Worm (Caenorhabditis elegans): ENCODE measurements around the gene K06A4.7.

Gene K06A4.7

ce11 chrV:9500826-9501451 is 9.6 kb upstream of the K06A4.7 start, which contains the start of gene swt-5:
TSS of gene swt-5 (plus strand) at chrV:9501401.
- TF ChIP-seq ZK546.5 (tag; optimal IDR thresholded peaks at IDR 0.05) (no peak), ztf-11 (tag; optimal IDR thresholded peaks at IDR 0.05) (no peak), nhr-23 (tag; optimal IDR thresholded peaks at IDR 0.05) (no peak)

DNA sequence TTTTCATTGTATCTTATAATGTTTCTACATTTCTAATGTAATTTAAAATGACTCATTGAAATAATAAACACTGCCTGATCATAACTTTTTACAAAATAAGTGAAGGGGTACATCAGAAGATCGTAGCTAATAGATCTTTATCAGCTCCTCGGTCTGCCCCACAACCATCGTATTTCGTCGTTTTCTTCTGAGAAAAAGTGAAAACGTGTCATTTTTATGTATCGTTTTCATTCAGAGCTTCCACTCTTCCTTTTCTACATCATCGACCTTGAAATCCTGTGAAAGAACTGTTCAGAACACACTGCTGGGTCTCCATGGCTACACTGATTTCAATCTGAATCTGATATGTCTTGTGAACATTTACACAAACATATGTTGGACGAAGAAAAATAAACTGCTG is 8.0 kb upstream of the K06A4.7 start:
- TF ChIP-seq elt-3 (tag; optimal IDR thresholded peaks at IDR 0.05): no peak
- TF ChIP-seq nhr-10 (tag; optimal IDR thresholded peaks at IDR 0.05): no peak
- TF ChIP-seq blmp-1 (tag; optimal IDR thresholded peaks at IDR 0.05; ENCODE audit: insufficient read depth): peak; percentile 42

DNA sequence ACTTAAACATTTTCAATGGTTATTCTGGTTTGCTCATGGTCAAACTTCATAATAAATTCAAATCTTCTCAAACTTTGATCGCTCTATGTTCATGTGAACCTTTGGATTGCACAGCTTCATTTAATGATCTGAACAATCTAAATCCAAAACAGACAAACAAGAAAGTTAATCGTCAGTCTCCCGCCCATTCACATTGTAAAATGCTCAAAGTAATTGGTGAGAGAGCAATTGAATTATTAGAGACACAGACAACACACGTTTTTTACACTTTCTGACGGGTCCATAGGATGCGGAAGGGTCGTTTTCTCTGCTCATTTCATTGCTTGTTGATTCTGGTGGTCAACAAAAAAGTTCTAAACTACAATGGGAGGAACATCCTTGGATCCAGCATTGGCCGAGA is 5.5 kb upstream of the K06A4.7 start, which contains the start of gene gsnl-1:
gsnl-1 (plus strand) TSS at position 301 of the 400 bp plus-strand sequence.
- TF ChIP-seq blmp-1 (tag; optimal IDR thresholded peaks at IDR 0.05; ENCODE audit: insufficient read depth): no peak

- TF ChIP-seq nhr-11 (tag; optimal IDR thresholded peaks at IDR 0.05): no peak
- peak; percentile 44 for TF ChIP-seq sma-9 (GFP tag; optimal IDR thresholded peaks at IDR 0.05)
- no peak for TF ChIP-seq sma-9 (tag; optimal IDR thresholded peaks at IDR 0.05)
- no peak for TF ChIP-seq nhr-23 (tag; optimal IDR thresholded peaks at IDR 0.05)
- TF ChIP-seq peb-1 (tag; optimal IDR thresholded peaks at IDR 0.05): no peak
- peak; percentile 27 for TF ChIP-seq fos-1 (tag; optimal IDR thresholded peaks at IDR 0.05)
- TF ChIP-seq nhr-77 (tag; optimal IDR thresholded peaks at IDR 0.05): no peak
Measured at ce11 chrV:9492460-9492859, 1.2 kb upstream of the K06A4.7 start.

ce11 chrV:9489411-9489810 is 1.9 kb downstream of the K06A4.7 start, which contains the start of gene K06A4.10:
TSS of gene K06A4.10 (minus strand) at chrV:9489800.
- TF ChIP-seq fos-1 (tag; optimal IDR thresholded peaks at IDR 0.05) (peak; percentile 28), ama-1 (optimal IDR thresholded peaks at IDR 0.05) (no peak)

DNA sequence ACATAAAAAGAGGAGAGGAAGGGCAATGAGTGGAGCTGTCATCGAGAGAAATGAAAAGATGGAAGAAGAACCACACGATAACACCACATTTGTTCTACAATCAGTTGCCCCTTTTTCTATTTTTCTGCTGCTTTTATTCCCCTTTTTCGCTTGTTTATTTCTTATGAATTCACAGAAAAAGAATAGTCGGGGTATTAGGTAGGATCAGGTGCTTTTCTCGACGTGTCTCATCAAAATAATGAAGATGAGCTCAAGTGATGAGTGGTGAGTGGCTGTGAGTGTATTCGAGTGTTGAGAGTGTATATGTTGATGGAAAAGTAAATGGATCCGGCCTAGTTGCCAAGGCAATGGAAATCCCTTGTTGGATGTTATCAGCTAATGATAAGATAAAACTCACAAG is 5.8 kb downstream of the K06A4.7 start:
- TF ChIP-seq unc-62 (GFP tag; optimal IDR thresholded peaks at IDR 0.05): no peak
- TF ChIP-seq alr-1 (tag; optimal IDR thresholded peaks at IDR 0.05): no peak
- no peak for TF ChIP-seq lin-39 (tag; optimal IDR thresholded peaks at IDR 0.05)
- no peak for TF ChIP-seq nhr-11 (tag; optimal IDR thresholded peaks at IDR 0.05)
- TF ChIP-seq sma-9 (GFP tag; optimal IDR thresholded peaks at IDR 0.05): no peak
- no peak for TF ChIP-seq sma-9 (tag; optimal IDR thresholded peaks at IDR 0.05)
- TF ChIP-seq gmeb-1 (tag; optimal IDR thresholded peaks at IDR 0.05): no peak
- TF ChIP-seq ceh-82 (tag; optimal IDR thresholded peaks at IDR 0.05): no peak
- TF ChIP-seq nhr-129 (tag; optimal IDR thresholded peaks at IDR 0.05): no peak
- no peak for TF ChIP-seq elt-3 (tag; optimal IDR thresholded peaks at IDR 0.05)
- TF ChIP-seq lin-13 (GFP tag; optimal IDR thresholded peaks at IDR 0.05): no peak
- no peak for TF ChIP-seq mab-5 (tag; optimal IDR thresholded peaks at IDR 0.05)
- no peak for TF ChIP-seq nhr-12 (tag; optimal IDR thresholded peaks at IDR 0.05)
- no peak for TF ChIP-seq ceh-16 (tag; optimal IDR thresholded peaks at IDR 0.05)
- no peak for TF ChIP-seq fos-1 (tag; optimal IDR thresholded peaks at IDR 0.05)
- TF ChIP-seq nhr-10 (tag; optimal IDR thresholded peaks at IDR 0.05): no peak

DNA sequence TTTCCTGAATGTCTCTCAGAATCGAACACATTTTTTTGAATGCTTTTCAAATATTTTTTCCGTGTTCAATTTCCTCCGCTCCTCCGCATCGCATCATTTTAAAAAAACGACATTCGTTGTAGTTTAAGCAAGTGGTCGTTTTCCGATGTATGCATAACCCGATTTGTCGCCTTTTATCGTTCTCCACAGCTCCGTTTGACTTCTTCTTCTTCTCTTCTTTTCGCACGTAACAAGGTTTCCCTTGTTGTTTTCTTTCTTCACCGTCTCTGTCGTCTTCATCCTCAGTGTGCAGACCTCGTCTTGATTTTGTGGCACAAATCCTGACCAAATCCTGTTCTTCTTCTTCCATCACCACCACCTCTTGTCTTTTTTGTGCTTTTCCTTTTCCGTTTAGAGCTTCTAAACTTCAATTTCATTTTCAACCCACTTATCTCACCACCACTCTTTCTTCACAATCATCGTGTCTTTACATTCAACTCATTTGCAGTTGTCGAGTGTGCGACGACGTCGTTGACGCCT is 7.5 kb downstream of the K06A4.7 start, which contains the start of gene K06A4.2:
K06A4.2 (plus strand) TSS at position 469 of the 519 bp plus-strand sequence.
- TF ChIP-seq mab-5 (tag; optimal IDR thresholded peaks at IDR 0.05) (no peak), skn-1 (tag; optimal IDR thresholded peaks at IDR 0.05) (no peak), lin-39 (tag; optimal IDR thresholded peaks at IDR 0.05) (no peak), blmp-1 (tag; optimal IDR thresholded peaks at IDR 0.05; ENCODE audit: insufficient read depth) (no peak), ztf-4 (tag; optimal IDR thresholded peaks at IDR 0.05) (no peak), unc-62 (GFP tag; optimal IDR thresholded peaks at IDR 0.05) (no peak), nhr-237 (tag; optimal IDR thresholded peaks at IDR 0.05) (no peak), nhr-77 (tag; optimal IDR thresholded peaks at IDR 0.05) (no peak), ama-1 (optimal IDR thresholded peaks at IDR 0.05) (no peak), peb-1 (tag; optimal IDR thresholded peaks at IDR 0.05) (no peak), nhr-23 (tag; optimal IDR thresholded peaks at IDR 0.05) (no peak), lin-13 (GFP tag; optimal IDR thresholded peaks at IDR 0.05) (no peak), nhr-25 (tag; optimal IDR thresholded peaks at IDR 0.05) (no peak), gmeb-1 (tag; optimal IDR thresholded peaks at IDR 0.05) (no peak), crh-2 (tag; optimal IDR thresholded peaks at IDR 0.05) (no peak), nhr-12 (tag; optimal IDR thresholded peaks at IDR 0.05) (no peak), nhr-129 (tag; optimal IDR thresholded peaks at IDR 0.05) (no peak), egl-27 (tag; optimal IDR thresholded peaks at IDR 0.05) (no peak), ztf-11 (tag; optimal IDR thresholded peaks at IDR 0.05) (no peak), aly-2 (tag; optimal IDR thresholded peaks at IDR 0.05) (no peak)
